Worm (Caenorhabditis elegans): ENCODE results near the gene K11H12.6.

DNA sequence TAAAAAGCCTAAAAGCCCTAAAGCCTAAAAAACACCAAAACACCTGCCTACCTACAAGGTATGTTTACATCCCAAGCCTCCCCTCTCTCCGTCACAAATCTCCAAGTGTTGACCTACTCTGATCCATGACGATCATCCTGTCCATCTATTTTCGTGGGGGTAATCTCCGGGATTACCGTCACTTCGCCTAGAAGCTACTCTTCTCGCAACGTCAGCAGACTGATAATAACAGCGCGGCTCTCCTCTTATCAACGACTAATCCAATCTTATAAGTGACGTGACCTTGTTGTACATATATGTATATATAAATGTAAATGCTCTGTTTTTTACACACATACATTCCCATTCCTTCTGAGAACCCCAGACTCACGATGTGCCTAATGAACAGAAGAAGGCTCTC is 18.7 kb upstream of the K11H12.6 start:
- no peak for TF ChIP-seq fkh-10 (GFP tag; optimal IDR thresholded peaks at IDR 0.05)
- no peak for TF ChIP-seq nhr-11 (tag; optimal IDR thresholded peaks at IDR 0.05)
- TF ChIP-seq pat-9 (tag; optimal IDR thresholded peaks at IDR 0.05): no peak
- TF ChIP-seq unc-55 (GFP tag; optimal IDR thresholded peaks at IDR 0.05): no peak
- TF ChIP-seq ceh-18 (tag; optimal IDR thresholded peaks at IDR 0.05): no peak

Measured in whole organism, late embryonic.